Worm (Caenorhabditis elegans) whole organism, mixed stage, embryonic: ENCODE measurements around the gene fbxb-90.

Source experiments
- elt-3 ChIP-seq: fragments of 150-350 bp; optimal IDR thresholded peaks from 2 replicates; lab custom pipeline; 2014; ENCODE audit warnings: missing biosample characterization, missing genetic modification characterization
- flh-1 ChIP-seq: fragments of 200-800 bp; sonication (Bioruptor generic); optimal IDR thresholded peaks from 2 replicates; lab custom pipeline; 2018; ENCODE audit warnings: mild to moderate bottlenecking, missing genetic modification characterization, moderate library complexity, missing compliant biosample characterization
- nhr-237 ChIP-seq: fragments of 150-350 bp; optimal IDR thresholded peaks from 2 replicates; lab custom pipeline; 2014; ENCODE audit warnings: missing biosample characterization, missing genetic modification characterization
- nhr-76 ChIP-seq: sonication (generic microtip); optimal IDR thresholded peaks from 2 replicates; lab custom pipeline; 2017; ENCODE audit warnings: missing biosample characterization, missing genetic modification characterization
- snpc-4 ChIP-seq: fragments of 150-350 bp; optimal IDR thresholded peaks from 2 replicates; lab custom pipeline; 2014; ENCODE audit warnings: missing biosample characterization, missing genetic modification characterization
- tbx-8 ChIP-seq: fragments of 200-800 bp; sonication (Bioruptor generic); optimal IDR thresholded peaks from 2 replicates; lab custom pipeline; 2018; ENCODE audit warnings: mild to moderate bottlenecking, missing genetic modification characterization, moderate library complexity, missing compliant biosample characterization
- unc-39 ChIP-seq: fragments of 150-350 bp; optimal IDR thresholded peaks from 2 replicates; lab custom pipeline; 2014; ENCODE audit warnings: missing biosample characterization, missing genetic modification characterization

DNA sequence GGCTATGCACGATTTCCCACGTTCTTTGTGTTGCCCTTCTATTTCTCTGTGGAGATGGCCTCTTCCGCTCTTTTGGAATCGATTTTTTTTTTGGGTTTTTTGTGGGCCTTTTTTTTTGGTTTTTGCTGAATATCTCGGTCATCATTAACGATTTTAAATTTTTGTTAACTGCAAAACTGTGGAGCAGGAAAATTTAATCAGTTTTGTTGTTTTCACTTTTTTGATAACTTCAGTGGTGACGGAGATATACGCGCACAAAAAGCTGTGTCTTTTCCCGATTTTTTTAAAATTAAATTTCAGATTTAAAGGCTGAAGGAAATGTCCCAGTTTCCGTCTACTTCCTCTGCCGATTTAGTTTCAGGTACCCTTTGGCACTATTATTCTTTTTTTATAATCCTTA lies 36.6 kb upstream of the fbxb-90 start, which contains the start of gene T24E12.1:
- no peak for TF ChIP-seq snpc-4
- no peak for TF ChIP-seq elt-3 (tag; lab: Kevin White, UChicago)
- no peak for TF ChIP-seq tbx-8 (GFP tag; lab: Kevin White, UChicago)
- TF ChIP-seq nhr-76 (tag; lab: Kevin White, UChicago): no peak
- TF ChIP-seq unc-39: no peak
- TF ChIP-seq flh-1: no peak
- no peak for TF ChIP-seq nhr-237 (tag; lab: Kevin White, UChicago)
